Fruit fly (Drosophila melanogaster): ENCODE data around the gene CG15312.
A peak's percentile ranks its signal among the peaks of the same experiment; 100 is the strongest.

The CG15312 gene

DNA sequence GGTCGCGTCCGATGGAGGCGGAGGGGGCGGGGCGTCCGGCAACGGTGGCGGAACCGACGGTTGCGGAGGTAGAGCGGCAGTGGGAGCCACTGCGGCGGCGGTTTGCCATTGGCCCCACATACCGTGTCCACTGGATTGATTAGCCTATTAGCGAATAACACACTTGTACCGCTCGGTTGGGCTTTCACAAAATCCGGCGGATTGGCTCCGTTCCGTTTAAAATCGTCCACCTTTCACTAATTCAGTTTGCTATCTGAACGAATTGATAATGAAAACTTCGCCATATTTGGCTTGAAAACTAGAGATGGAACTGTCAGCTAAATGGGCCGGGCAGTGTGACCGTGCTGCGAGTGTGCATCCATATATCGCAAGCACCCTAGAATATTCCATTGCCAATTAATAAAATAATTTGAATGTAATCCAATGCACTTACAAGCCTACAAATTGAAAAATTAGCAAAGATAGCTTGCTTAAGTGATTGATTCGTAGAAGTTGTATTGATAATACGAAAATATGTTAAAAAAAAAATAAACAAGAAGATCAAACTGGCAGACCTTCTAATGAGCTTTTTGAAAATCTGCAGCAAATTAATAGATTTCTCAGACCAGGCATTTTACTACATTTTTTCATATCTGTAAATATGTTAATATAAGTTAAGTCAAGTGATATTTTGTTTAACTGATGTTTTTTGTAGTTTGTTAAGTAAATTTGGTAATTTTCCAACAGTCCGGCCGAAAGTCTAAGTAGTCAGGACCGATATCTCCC, 11.7 kb upstream of the CG15312 start, which contains the start of gene ZAP3 (continued):
- TF ChIP-seq CG14965 (GFP tag; optimal IDR thresholded peaks at IDR 0.05; ENCODE audit: borderline replicate concordance) (no peak), amos (GFP tag; IDR thresholded peaks at IDR 0.05; ENCODE audit: partially characterized antibody) (peak; percentile 67), Ets65A (GFP tag) (no peak), gt (GFP tag; IDR thresholded peaks at IDR 0.05) (no peak), CG7745 (tag; optimal IDR thresholded peaks at IDR 0.05) (no peak), tin (GFP tag; optimal IDR thresholded peaks at IDR 0.05) (no peak), CG6813 (GFP tag; optimal IDR thresholded peaks at IDR 0.05) (no peak), CG17359 (tag; optimal IDR thresholded peaks at IDR 0.05) (no peak), CG5245 (GFP tag; optimal IDR thresholded peaks at IDR 0.05) (no peak), Bgb (GFP tag; IDR thresholded peaks at IDR 0.05; ENCODE audit: partially characterized antibody) (peak; percentile 39; the same call in 1 of the 2 replicates)

DNA sequence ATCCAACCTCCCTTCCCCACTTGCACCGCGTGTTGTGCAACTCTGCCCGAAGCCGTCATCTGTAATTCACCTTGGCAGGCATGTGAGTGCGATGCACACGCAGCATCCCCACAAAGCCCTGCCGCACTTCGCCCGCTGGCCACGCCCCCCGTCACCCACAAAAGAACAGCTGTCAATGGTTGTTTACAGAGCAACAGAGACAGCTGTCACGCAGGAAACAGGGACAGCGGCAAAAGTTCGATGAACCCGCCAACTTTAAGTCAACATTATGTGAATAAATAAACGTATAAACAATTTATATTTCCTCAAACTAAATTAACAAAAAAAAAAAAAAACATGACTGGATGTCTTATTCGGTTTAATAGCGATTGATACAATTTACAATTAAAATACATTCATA, 848 bp upstream of the CG15312 start:
- TF ChIP-seq Nf-YC (tag; optimal IDR thresholded peaks at IDR 0.05) (no peak), crol (GFP tag; IDR thresholded peaks at IDR 0.05) (peak; percentile 60)

DNA sequence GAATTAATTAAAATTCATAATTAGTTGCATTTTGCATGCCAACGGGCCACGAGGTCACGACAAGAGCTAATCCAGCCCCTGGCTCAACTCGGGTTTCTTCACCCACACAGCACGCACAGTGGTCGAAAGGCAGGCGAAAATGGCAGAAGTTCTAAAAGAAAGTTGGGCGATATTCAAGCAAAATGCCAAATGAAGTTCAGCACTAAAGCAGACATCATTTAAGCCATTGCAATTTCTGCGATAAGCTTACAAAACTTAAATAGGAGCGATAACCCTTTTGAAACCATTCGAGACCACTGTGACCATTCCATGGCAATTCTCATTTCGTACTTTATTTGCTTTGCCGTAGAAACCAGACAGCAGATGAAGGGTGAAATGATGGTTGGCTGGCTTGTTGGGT, 3.1 kb downstream of the CG15312 start:
- TF ChIP-seq az2 (GFP tag; optimal IDR thresholded peaks at IDR 0.05) (peak; percentile 47), pan (optimal IDR thresholded peaks at IDR 0.05) (no peak), pan (GFP tag; optimal IDR thresholded peaks at IDR 0.05 in 1 of 2, IDR thresholded peaks at IDR 0.05 in 1 of 2) (peak in 1 of 2 experiments; percentile 56), CG16815 (GFP tag; optimal IDR thresholded peaks at IDR 0.05) (peak; percentile 28), CG15601 (tag; optimal IDR thresholded peaks at IDR 0.05) (no peak), CG3726 (GFP tag; IDR thresholded peaks at IDR 0.05) (no peak), Hsf (GFP tag; optimal IDR thresholded peaks at IDR 0.05) (peak; percentile 44), zen (tag; optimal IDR thresholded peaks at IDR 0.05) (no peak), CG7786 (GFP tag; optimal IDR thresholded peaks at IDR 0.05) (peak; percentile 25), Xbp1 (GFP tag; optimal IDR thresholded peaks at IDR 0.05) (peak; percentile 57), B-H2 (GFP tag; optimal IDR thresholded peaks at IDR 0.05) (no peak), CG12391 (tag; optimal IDR thresholded peaks at IDR 0.05) (peak; percentile 34), CG6689 (GFP tag; IDR thresholded peaks at IDR 0.05) (peak; percentile 47; the same call in 1 of the 2 replicates), ssp (GFP tag; IDR thresholded peaks at IDR 0.05) (no peak), CG8089 (GFP tag; optimal IDR thresholded peaks at IDR 0.05) (peak; percentile 15), TFAM (GFP tag; optimal IDR thresholded peaks at IDR 0.05) (no peak), ftz-f1 (GFP tag; optimal IDR thresholded peaks at IDR 0.05) (no peak), repo (GFP tag; optimal IDR thresholded peaks at IDR 0.05) (peak; percentile 41), sob (GFP tag; IDR thresholded peaks at IDR 0.05) (peak; percentile 28; the same call in 1 of the 2 replicates), Fer3 (tag; optimal IDR thresholded peaks at IDR 0.05) (peak; percentile 36), CG12104 (GFP tag; optimal IDR thresholded peaks at IDR 0.05) (no peak), zfh2 (GFP tag; optimal IDR thresholded peaks at IDR 0.05) (no peak), mld (GFP tag; IDR thresholded peaks at IDR 0.05; ENCODE audit: partially characterized antibody) (no peak), D19A (tag; optimal IDR thresholded peaks at IDR 0.05) (peak; percentile 34), gem (tag; optimal IDR thresholded peaks at IDR 0.05) (peak; percentile 66), CG10366 (GFP tag; IDR thresholded peaks at IDR 0.05) (peak; percentile 19; the same call in 1 of the 2 replicates), sim (GFP tag; IDR thresholded peaks at IDR 0.05) (no peak), B-H1 (GFP tag; IDR thresholded peaks at IDR 0.05) (no peak), CG9437 (GFP tag; optimal IDR thresholded peaks at IDR 0.05) (no peak), CG3838 (GFP tag; optimal IDR thresholded peaks at IDR 0.05) (no peak), gcm2 (GFP tag; optimal IDR thresholded peaks at IDR 0.05) (no peak), Gsc (GFP tag; IDR thresholded peaks at IDR 0.05) (no peak), mirr (GFP tag; optimal IDR thresholded peaks at IDR 0.05) (no peak), Dip3 (GFP tag; optimal IDR thresholded peaks at IDR 0.05) (no peak), CG11247 (GFP tag; IDR thresholded peaks at IDR 0.05) (no peak), vvl (GFP tag; IDR thresholded peaks at IDR 0.05) (no peak; the same call in 1 of the 2 replicates)
